Worm (Caenorhabditis elegans): ENCODE data around the gene mom-1.

The mom-1 gene

DNA sequence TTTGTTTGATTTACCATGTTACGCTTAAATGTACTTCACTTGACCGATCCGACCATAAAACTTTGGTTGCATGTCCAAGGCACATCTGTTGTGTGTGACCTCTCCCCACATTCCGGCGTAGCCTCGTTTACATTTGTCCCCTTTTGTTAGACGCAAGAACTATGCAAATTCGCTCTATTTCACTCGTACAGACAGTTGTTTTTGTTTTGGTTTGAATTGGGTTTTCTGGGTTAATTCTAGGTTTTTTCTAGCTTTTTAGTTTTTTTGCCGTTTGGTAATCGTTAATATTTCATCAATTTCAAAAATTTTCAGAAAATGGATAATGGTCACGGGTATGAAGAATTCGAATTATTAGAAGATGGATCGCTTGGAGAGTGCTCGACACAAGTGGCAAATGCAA is at the start of gene mom-1:
TSS of gene mom-1 (plus strand) at position 301 of the 400 bp plus-strand sequence.
- TF ChIP-seq spr-1 (tag; optimal IDR thresholded peaks at IDR 0.05): no peak
- TF ChIP-seq ceh-44 (GFP tag; IDR thresholded peaks at IDR 0.05): no peak
- TF ChIP-seq unc-39 (tag; optimal IDR thresholded peaks at IDR 0.05): no peak
- no peak for TF ChIP-seq egl-27 (tag; optimal IDR thresholded peaks at IDR 0.05)
- TF ChIP-seq ZK337.2 (GFP tag; IDR thresholded peaks at IDR 0.05): no peak

DNA sequence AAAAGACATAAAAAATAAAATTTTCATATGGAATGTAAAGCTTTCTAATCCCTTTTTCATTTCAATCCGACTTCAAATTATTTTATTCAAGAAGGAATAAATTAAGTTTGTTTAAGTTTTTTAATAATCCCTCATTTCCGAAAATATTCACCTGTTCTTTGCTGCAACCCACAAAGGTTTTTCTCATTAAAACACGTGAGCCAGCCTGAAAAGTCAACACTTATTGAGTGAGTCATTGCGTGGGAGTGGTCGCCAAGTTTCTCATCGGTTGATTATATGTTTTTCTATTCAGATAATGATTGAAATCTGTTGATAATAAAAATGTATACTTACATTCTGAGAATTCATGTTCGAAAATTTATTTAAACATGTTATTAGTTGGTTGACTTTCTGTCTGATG is 47.4 kb upstream of the mom-1 start:
- TF ChIP-seq tag-97 (GFP tag; IDR thresholded peaks at IDR 0.05) (no peak), T20F7.1 (GFP tag; optimal IDR thresholded peaks at IDR 0.05) (no peak), lin-39 (tag; optimal IDR thresholded peaks at IDR 0.05) (no peak), aha-1 (tag) (peak; percentile 73), hlh-11 (tag; optimal IDR thresholded peaks at IDR 0.05) (no peak), aly-2 (tag; optimal IDR thresholded peaks at IDR 0.05) (no peak), snpc-1.2 (GFP tag; IDR thresholded peaks at IDR 0.05) (no peak), dve-1 (tag; optimal IDR thresholded peaks at IDR 0.05; ENCODE audit: insufficient read depth) (peak; percentile 41), mep-1 (tag; optimal IDR thresholded peaks at IDR 0.05) (no peak), zip-11 (GFP tag; IDR thresholded peaks at IDR 0.05) (no peak), php-3 (GFP tag; IDR thresholded peaks at IDR 0.05) (no peak), ZK337.2 (GFP tag; IDR thresholded peaks at IDR 0.05) (no peak), daf-12 (tag; optimal IDR thresholded peaks at IDR 0.05) (no peak), Y105C5A.15 (GFP tag; IDR thresholded peaks at IDR 0.05) (no peak), lsy-2 (tag; optimal IDR thresholded peaks at IDR 0.05) (peak in 1 of 2 experiments; percentile 12), lin-13 (GFP tag; optimal IDR thresholded peaks at IDR 0.05) (no peak), daf-16 (GFP tag; optimal IDR thresholded peaks at IDR 0.05) (no peak), daf-16 (tag; optimal IDR thresholded peaks at IDR 0.05) (peak; percentile 2), Y5F2A.4 (GFP tag; optimal IDR thresholded peaks at IDR 0.05) (no peak), ctbp-1 (GFP tag; IDR thresholded peaks at IDR 0.05) (no peak), nhr-77 (tag; optimal IDR thresholded peaks at IDR 0.05) (no peak), nhr-6 (tag; optimal IDR thresholded peaks at IDR 0.05) (peak; percentile 13), cey-2 (tag; optimal IDR thresholded peaks at IDR 0.05; ENCODE audit: borderline replicate concordance, insufficient read depth) (no peak), D1046.2 (GFP tag; IDR thresholded peaks at IDR 0.05) (no peak), F10B5.3 (tag; optimal IDR thresholded peaks at IDR 0.05) (no peak), dpl-1 (GFP tag; optimal IDR thresholded peaks at IDR 0.05) (no peak), hmg-1.1 (GFP tag; IDR thresholded peaks at IDR 0.05) (no peak), daf-19 (GFP tag; conservative IDR thresholded peaks at IDR 0.05) (no peak), ceh-62 (tag; optimal IDR thresholded peaks at IDR 0.05) (no peak), lim-7 (GFP tag; IDR thresholded peaks at IDR 0.05) (no peak)

- TF ChIP-seq ama-1 (optimal IDR thresholded peaks at IDR 0.05) (no peak), mxl-2 (GFP tag; conservative IDR thresholded peaks at IDR 0.05) (no peak), F44E2.7 (GFP tag; IDR thresholded peaks at IDR 0.05) (no peak)
Measured at ce11 chrX:6247013-6247412, 45.9 kb upstream of the mom-1 start.

ce11 chrX:6247869-6248268 is 45.0 kb upstream of the mom-1 start:
- TF ChIP-seq pha-4 (GFP tag; IDR thresholded peaks at IDR 0.05): no peak
- TF ChIP-seq pha-4 (tag; optimal IDR thresholded peaks at IDR 0.05): no peak
- no peak for TF ChIP-seq zfp-2 (tag; optimal IDR thresholded peaks at IDR 0.05)
- no peak for TF ChIP-seq set-16 (GFP tag; IDR thresholded peaks at IDR 0.05)
- no peak for TF ChIP-seq daf-8 (GFP tag; IDR thresholded peaks at IDR 0.05)
- TF ChIP-seq nhr-111 (GFP tag; optimal IDR thresholded peaks at IDR 0.05): no peak
- TF ChIP-seq jun-1 (tag; optimal IDR thresholded peaks at IDR 0.05): no peak
- TF ChIP-seq saeg-2 (GFP tag; IDR thresholded peaks at IDR 0.05): no peak
- no peak for TF ChIP-seq mxl-3 (GFP tag; optimal IDR thresholded peaks at IDR 0.05)
- TF ChIP-seq egl-43 (GFP tag; IDR thresholded peaks at IDR 0.05): no peak
- no peak for TF ChIP-seq mdt-29 (GFP tag; IDR thresholded peaks at IDR 0.05)
- TF ChIP-seq fkh-10 (GFP tag; optimal IDR thresholded peaks at IDR 0.05): no peak
- no peak for TF ChIP-seq hlh-11 (tag; optimal IDR thresholded peaks at IDR 0.05)
- TF ChIP-seq unc-62 (GFP tag; optimal IDR thresholded peaks at IDR 0.05 in 1 of 2): peak in 1 of 2 experiments; percentile 12
- TF ChIP-seq unc-62 (tag; optimal IDR thresholded peaks at IDR 0.05): no peak
- TF ChIP-seq F37D6.2 (tag; optimal IDR thresholded peaks at IDR 0.05): no peak
- TF ChIP-seq aha-1 (tag): peak; percentile 62

Measured in whole organism, L4 larva.